Worm (Caenorhabditis elegans) whole organism, L4 larva: Measurements from ENCODE around the gene tlk-1.

ENCODE experiments used
- ZK546.5 ChIP-seq, 2 experiments: sonication (generic microtip); optimal IDR thresholded peaks; 2 replicates each; lab custom pipeline; 2017; ENCODE audit warnings: missing biosample characterization in 2 of 2, missing genetic modification characterization in 2 of 2
- ama-1 ChIP-seq: fragments of 150-350 bp; optimal IDR thresholded peaks from 2 replicates; lab custom pipeline; 2014; ENCODE audit warnings: inconsistent platforms, mixed read lengths
- hlh-11 ChIP-seq: fragments of 200-800 bp; sonication (Bioruptor generic); optimal IDR thresholded peaks from 2 replicates; lab custom pipeline; 2018; ENCODE audit warnings: mild to moderate bottlenecking, missing genetic modification characterization, missing compliant biosample characterization
- lin-13 ChIP-seq: fragments of 150-350 bp; optimal IDR thresholded peaks from 2 replicates; lab custom pipeline; 2014; ENCODE audit warnings: missing biosample characterization, missing genetic modification reagents, missing genetic modification characterization
- pqm-1 ChIP-seq: sonication (generic microtip); optimal IDR thresholded peaks from 2 replicates; lab custom pipeline; 2017; ENCODE audit warnings: missing biosample characterization, missing genetic modification characterization
- unc-62 ChIP-seq, 3 experiments: fragments of 150-350 bp in 1 of 3; sonication (generic microtip); optimal IDR thresholded peaks in 2 of 3; peaks in 1 of 3; 1 replicate in 1 of 3; 2 replicates in 2 of 3; lab custom pipeline; 2014 to 2017; ENCODE audit warnings: missing biosample characterization in 3 of 3, missing genetic modification characterization in 3 of 3, missing genetic modification reagents in 3 of 3, missing genotype in 1 of 3
- zfp-2 ChIP-seq: sonication (generic microtip); optimal IDR thresholded peaks from 2 replicates; lab custom pipeline; 2016; ENCODE audit warnings: mild to moderate bottlenecking, missing genetic modification characterization, missing compliant biosample characterization

ce11 chrIII:9727439-9727838 lies 27.8 kb downstream of the tlk-1 start, which contains the start of gene C07A9.12:
- TF ChIP-seq ZK546.5 (tag; optimal IDR thresholded peaks at IDR 0.05; lab: Kevin White, UChicago) (no peak), unc-62 (GFP tag; optimal IDR thresholded peaks at IDR 0.05 in 1 of 2; lab: Kevin White, UChicago) (no peak), unc-62 (tag; optimal IDR thresholded peaks at IDR 0.05; lab: Kevin White, UChicago) (no peak), lin-13 (no peak), hlh-11 (tag; lab: Kevin White, UChicago) (no peak), ama-1 (lab: Kevin White, UChicago) (no peak), zfp-2 (tag; lab: Kevin White, UChicago) (no peak), pqm-1 (tag; lab: Kevin White, UChicago) (no peak)
